Worm (Caenorhabditis elegans): ENCODE measurements around the gene C02G6.3.

ce11 chrV:5846729-5847128 is 33.4 kb upstream of the C02G6.3 start:
- TF ChIP-seq B0310.2 (tag; optimal IDR thresholded peaks at IDR 0.05) = no peak
- TF ChIP-seq F13C5.2 (tag; optimal IDR thresholded peaks at IDR 0.05) = no peak
- TF ChIP-seq scrt-1 (GFP tag; IDR thresholded peaks at IDR 0.05) = no peak
- no peak for TF ChIP-seq ets-7 (tag; optimal IDR thresholded peaks at IDR 0.05)
- no peak for TF ChIP-seq tra-4 (tag; optimal IDR thresholded peaks at IDR 0.05)
- no peak for TF ChIP-seq ama-1 (optimal IDR thresholded peaks at IDR 0.05)
- TF ChIP-seq flt-1 (GFP tag; IDR thresholded peaks at IDR 0.05) = no peak

All from whole organism, early embryonic.